Worm (Caenorhabditis elegans) whole organism, L4/young adult: ENCODE data around the gene arx-2.

Source experiments
- W03F9.2 ChIP-seq: fragments of 150-350 bp; optimal IDR thresholded peaks from 2 replicates; lab custom pipeline; 2014; ENCODE audit warnings: missing biosample characterization, missing genetic modification characterization
- dao-5 ChIP-seq: sonication (generic microtip); optimal IDR thresholded peaks from 2 replicates; lab custom pipeline; 2016; ENCODE audit warnings: missing genotype, missing genetic modification characterization, moderate library complexity, missing compliant biosample characterization
- him-1 ChIP-seq: sonication (generic microtip); optimal IDR thresholded peaks from 2 replicates; lab custom pipeline; 2016; ENCODE audit warnings: missing genotype, missing genetic modification reagents, missing genetic modification characterization, missing compliant biosample characterization

ce11 chrV:10307283-10307682 is 30.9 kb downstream of the arx-2 start, which contains the start of gene che-12:
- TF ChIP-seq him-1 (tag; lab: Kevin White, UChicago), result no peak
- TF ChIP-seq W03F9.2 (tag; lab: Kevin White, UChicago), result no peak
- no peak for TF ChIP-seq dao-5 (tag; lab: Kevin White, UChicago)
